Worm (Caenorhabditis elegans) whole organism, late embryonic: ENCODE results near the gene C18A3.11.
A peak's percentile ranks its signal among the peaks of the same experiment; 100 is the strongest.

Source experiments
- C08G9.2 ChIP-seq: sonication (generic microtip); optimal IDR thresholded peaks from 2 replicates; lab custom pipeline; 2016; ENCODE audit warnings: mild to moderate bottlenecking, missing genetic modification characterization, moderate library complexity, missing compliant biosample characterization
- F13H6.1 ChIP-seq: sonication (generic microtip); optimal IDR thresholded peaks from 2 replicates; lab custom pipeline; 2016; ENCODE audit warnings: missing genetic modification characterization, missing compliant biosample characterization
- K02D7.2 ChIP-seq: sonication (generic microtip); optimal IDR thresholded peaks from 2 replicates; lab custom pipeline; 2017; ENCODE audit warnings: mild to moderate bottlenecking, missing genetic modification characterization, missing compliant biosample characterization
- ama-1 ChIP-seq: fragments of 150-350 bp; optimal IDR thresholded peaks from 2 replicates; lab custom pipeline; 2014
- ceh-19 ChIP-seq: fragments of 200-800 bp; sonication (Bioruptor generic); optimal IDR thresholded peaks from 2 replicates; lab custom pipeline; 2018; ENCODE audit warnings: mild to moderate bottlenecking, missing genetic modification characterization, missing compliant biosample characterization
- ceh-2 ChIP-seq: sonication (generic microtip); optimal IDR thresholded peaks from 2 replicates; lab custom pipeline; 2016; ENCODE audit warnings: missing genotype, missing genetic modification characterization, missing compliant biosample characterization
- ceh-22 ChIP-seq: sonication (generic microtip); optimal IDR thresholded peaks from 2 replicates; lab custom pipeline; 2017; ENCODE audit warnings: missing biosample characterization, missing genetic modification characterization
- ceh-24 ChIP-seq: sonication (generic microtip); optimal IDR thresholded peaks from 2 replicates; lab custom pipeline; 2016; ENCODE audit warnings: mild to moderate bottlenecking, missing genetic modification characterization, missing compliant biosample characterization
- ceh-31 ChIP-seq: sonication (generic microtip); optimal IDR thresholded peaks from 2 replicates; lab custom pipeline; 2016; ENCODE audit warnings: missing genetic modification characterization, missing compliant biosample characterization
- ceh-34 ChIP-seq: sonication (generic microtip); optimal IDR thresholded peaks from 2 replicates; lab custom pipeline; 2016; ENCODE audit warnings: mild to moderate bottlenecking, missing genetic modification characterization, missing compliant biosample characterization
- ceh-48 ChIP-seq: sonication (generic microtip); optimal IDR thresholded peaks from 2 replicates; lab custom pipeline; 2016; ENCODE audit warnings: missing genetic modification characterization, inconsistent platforms, missing compliant biosample characterization
- ceh-6 ChIP-seq: fragments of 200-800 bp; sonication (Bioruptor generic); optimal IDR thresholded peaks from 2 replicates; lab custom pipeline; 2018; ENCODE audit warnings: mild to moderate bottlenecking, missing genetic modification characterization, missing compliant biosample characterization
- dve-1 ChIP-seq: sonication (generic microtip); optimal IDR thresholded peaks from 2 replicates; lab custom pipeline; 2017; ENCODE audit warnings: antibody characterized with exemption, mild to moderate bottlenecking, missing genetic modification characterization, missing compliant biosample characterization
- elt-2 ChIP-seq: sonication (generic microtip); optimal IDR thresholded peaks from 2 replicates; lab custom pipeline; 2016; ENCODE audit warnings: missing genetic modification reagents, missing genetic modification characterization, missing compliant biosample characterization
- ets-4 ChIP-seq: sonication (generic microtip); optimal IDR thresholded peaks from 2 replicates; lab custom pipeline; 2016; ENCODE audit warnings: missing genetic modification characterization, missing compliant biosample characterization
- eyg-1 ChIP-seq: sonication (generic microtip); optimal IDR thresholded peaks from 2 replicates; lab custom pipeline; 2016; ENCODE audit warnings: missing genotype, missing genetic modification characterization, missing compliant biosample characterization
- fax-1 ChIP-seq: sonication (generic microtip); optimal IDR thresholded peaks from 2 replicates; lab custom pipeline; 2016; ENCODE audit warnings: missing genotype, missing genetic modification characterization, missing compliant biosample characterization
- gmeb-2 ChIP-seq: sonication (generic microtip); optimal IDR thresholded peaks from 2 replicates; lab custom pipeline; 2016; ENCODE audit warnings: missing genetic modification characterization, inconsistent platforms, missing compliant biosample characterization
- hlh-30 ChIP-seq: sonication (generic microtip); optimal IDR thresholded peaks from 2 replicates; lab custom pipeline; 2017; ENCODE audit warnings: antibody characterized with exemption, missing genetic modification characterization, missing compliant biosample characterization; ENCODE audit not compliant: insufficient read depth
- hlh-6 ChIP-seq: sonication (generic microtip); optimal IDR thresholded peaks from 2 replicates; lab custom pipeline; 2016; ENCODE audit warnings: missing genotype, missing genetic modification characterization, missing compliant biosample characterization
- hlh-8 ChIP-seq: sonication (generic microtip); optimal IDR thresholded peaks from 2 replicates; lab custom pipeline; 2016; ENCODE audit warnings: missing genotype, missing genetic modification characterization, missing compliant biosample characterization
- lin-11 ChIP-seq: fragments of 200-800 bp; sonication (Bioruptor generic); optimal IDR thresholded peaks from 2 replicates; lab custom pipeline; 2018; ENCODE audit warnings: mild to moderate bottlenecking, missing genetic modification characterization, missing compliant biosample characterization
- mec-3 ChIP-seq: sonication (generic microtip); optimal IDR thresholded peaks from 2 replicates; lab custom pipeline; 2016; ENCODE audit warnings: borderline replicate concordance, missing genetic modification characterization, missing compliant biosample characterization
- nfya-1 ChIP-seq: sonication (generic microtip); optimal IDR thresholded peaks from 2 replicates; lab custom pipeline; 2017; ENCODE audit warnings: missing genetic modification characterization, mild to moderate bottlenecking, missing compliant biosample characterization, antibody characterized with exemption, moderate library complexity
- nhr-11 ChIP-seq: fragments of 150-350 bp; optimal IDR thresholded peaks from 2 replicates; lab custom pipeline; 2014; ENCODE audit warnings: missing biosample characterization, missing genetic modification characterization
- npax-4 ChIP-seq: sonication (generic microtip); optimal IDR thresholded peaks from 2 replicates; lab custom pipeline; 2016; ENCODE audit warnings: missing genetic modification characterization, missing compliant biosample characterization
- odd-2 ChIP-seq: sonication (generic microtip); optimal IDR thresholded peaks from 2 replicates; lab custom pipeline; 2017; ENCODE audit warnings: antibody characterized with exemption, mild to moderate bottlenecking, missing genetic modification characterization, missing compliant biosample characterization
- pat-9 ChIP-seq: fragments of 200-800 bp; sonication (Bioruptor generic); optimal IDR thresholded peaks from 2 replicates; lab custom pipeline; 2018; ENCODE audit warnings: mild to moderate bottlenecking, missing genetic modification characterization, moderate library complexity, missing compliant biosample characterization
- pros-1 ChIP-seq: fragments of 150-350 bp; optimal IDR thresholded peaks from 2 replicates; lab custom pipeline; 2014; ENCODE audit warnings: missing biosample characterization, missing genetic modification reagents, missing genetic modification characterization
- ref-2 ChIP-seq: sonication (generic microtip); optimal IDR thresholded peaks from 2 replicates; lab custom pipeline; 2016; ENCODE audit warnings: missing genetic modification characterization, missing compliant biosample characterization
- rnt-1 ChIP-seq: sonication (generic microtip); optimal IDR thresholded peaks from 2 replicates; lab custom pipeline; 2016; ENCODE audit warnings: missing genetic modification characterization, missing compliant biosample characterization
- unc-3 ChIP-seq, 2 experiments: fragments of 200-800 bp in 1 of 2; sonication (Bioruptor generic) in 1 of 2; sonication (generic microtip) in 1 of 2; conservative IDR thresholded peaks in 1 of 2; optimal IDR thresholded peaks in 1 of 2; 2 replicates each; pipeline versions ENCODE4 v1.3.6 to Lab custom; 2016 to 2022; ENCODE audit warnings: missing compliant biosample characterization in 2 of 2, missing genetic modification characterization in 2 of 2, missing genetic modification reagents in 1 of 2
- unc-42 ChIP-seq: sonication (generic microtip); optimal IDR thresholded peaks from 2 replicates; lab custom pipeline; 2016; ENCODE audit warnings: missing genotype, missing genetic modification characterization, missing compliant biosample characterization
- unc-55 ChIP-seq: sonication (generic microtip); optimal IDR thresholded peaks from 2 replicates; lab custom pipeline; 2017; ENCODE audit warnings: missing biosample characterization, missing genetic modification reagents, missing genetic modification characterization
- unc-86 ChIP-seq: sonication (generic microtip); optimal IDR thresholded peaks from 2 replicates; lab custom pipeline; 2016; ENCODE audit warnings: missing genetic modification characterization, missing compliant biosample characterization
- ztf-16 ChIP-seq: sonication (generic microtip); optimal IDR thresholded peaks from 2 replicates; lab custom pipeline; 2017; ENCODE audit warnings: missing genetic modification characterization, missing compliant biosample characterization

The C18A3.11 gene

DNA sequence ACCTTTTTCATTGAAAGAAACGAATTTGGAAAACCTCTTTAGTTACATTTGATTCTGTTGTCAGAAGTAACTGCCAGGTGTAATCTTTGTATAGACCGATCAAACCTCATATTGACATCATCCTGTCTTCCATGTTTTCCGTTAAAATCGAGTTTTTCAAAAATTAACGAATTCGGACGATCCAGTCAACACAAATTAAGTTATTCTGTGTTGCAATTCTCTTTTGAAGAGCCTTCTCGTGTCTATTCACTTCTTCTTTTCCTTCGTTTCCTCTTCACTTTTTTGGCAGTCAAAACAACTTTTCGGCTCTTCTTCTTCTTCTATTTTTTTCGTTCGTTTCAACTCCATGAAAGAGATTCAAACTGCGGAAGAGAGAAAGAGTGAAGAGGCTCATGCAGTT is 22.7 kb upstream of the C18A3.11 start:
- TF ChIP-seq unc-42 (tag; lab: Kevin White, UChicago) (peak; percentile 90), pat-9 (tag; lab: Kevin White, UChicago) (no peak)
- TF ChIP-seq, all 69 proteins: peak for 1

DNA sequence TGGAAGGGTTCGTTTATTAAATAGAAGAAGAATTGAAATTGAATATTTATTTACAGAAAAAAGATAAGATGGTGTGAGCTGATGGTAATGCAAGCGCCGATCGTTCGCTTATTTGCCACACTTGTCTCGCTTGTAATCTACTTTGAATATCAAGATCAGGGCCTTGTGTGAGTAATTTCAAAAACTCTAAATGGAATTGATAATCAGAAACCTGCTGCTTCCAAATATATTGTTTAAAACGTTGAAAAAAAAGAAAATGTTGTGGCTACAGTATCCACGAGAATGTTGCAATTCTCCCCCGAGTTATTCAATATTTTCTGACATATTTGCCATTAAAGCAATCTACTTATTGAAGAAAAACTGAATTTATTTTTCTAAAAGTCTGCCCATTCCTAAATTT is 20.0 kb upstream of the C18A3.11 start:
- no peak for TF ChIP-seq ceh-6
- TF ChIP-seq hlh-30 (tag; lab: Kevin White, UChicago): no peak
- TF ChIP-seq elt-2 (tag; lab: Kevin White, UChicago): no peak
- no peak for TF ChIP-seq nfya-1 (tag; lab: Kevin White, UChicago)
- TF ChIP-seq gmeb-2 (tag; lab: Kevin White, UChicago): no peak
- TF ChIP-seq C08G9.2 (tag; lab: Kevin White, UChicago): no peak
- no peak for TF ChIP-seq eyg-1 (tag; lab: Kevin White, UChicago)
- no peak for TF ChIP-seq npax-4 (tag; lab: Kevin White, UChicago)
- TF ChIP-seq mec-3: no peak
- TF ChIP-seq unc-3 (GFP tag; conservative IDR thresholded peaks at IDR 0.05; lab: Robert Waterston, UW): no peak
- TF ChIP-seq unc-3 (tag; optimal IDR thresholded peaks at IDR 0.05; lab: Kevin White, UChicago): no peak
- no peak for TF ChIP-seq nhr-11
- no peak for TF ChIP-seq ceh-24
- TF ChIP-seq lin-11 (tag; lab: Kevin White, UChicago): no peak
- TF ChIP-seq ets-4 (tag; lab: Kevin White, UChicago): no peak
- no peak for TF ChIP-seq ceh-19 (GFP tag; lab: Kevin White, UChicago)
- TF ChIP-seq dve-1 (tag; lab: Kevin White, UChicago): no peak
- no peak for TF ChIP-seq ama-1 (lab: Kevin White, UChicago)
- TF ChIP-seq pros-1 (tag; lab: Kevin White, UChicago): no peak
- TF ChIP-seq ceh-48: no peak

DNA sequence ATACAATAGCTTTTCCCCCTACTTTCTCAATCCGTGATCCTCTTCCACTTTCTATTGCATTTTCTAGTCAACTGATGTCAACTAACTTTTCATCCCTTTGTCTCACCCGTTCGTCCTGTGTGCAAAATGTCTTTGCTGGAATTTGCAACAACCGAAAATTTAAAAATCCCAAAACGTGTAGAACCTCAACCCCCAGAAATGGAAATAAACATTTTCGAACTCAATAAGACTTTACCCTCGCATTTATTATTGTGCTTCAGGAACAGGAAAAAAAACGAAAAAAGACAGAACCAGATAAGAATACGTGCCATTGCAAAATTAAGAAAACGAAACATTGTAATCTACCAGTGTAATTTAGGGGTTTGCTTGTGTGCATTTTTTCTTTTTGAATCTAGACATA is 18.7 kb upstream of the C18A3.11 start:
- no peak for TF ChIP-seq ztf-16 (tag; lab: Kevin White, UChicago)
- TF ChIP-seq ama-1 (lab: Kevin White, UChicago): peak; percentile 80

ce11 chrII:5714807-5715206 is 16.0 kb upstream of the C18A3.11 start, which contains the start of the genes tiar-1 and lelo-4:
TSS of gene tiar-1 (minus strand) at chrII:5714823.
TSS of gene lelo-4 (plus strand) at chrII:5714924.
- TF ChIP-seq ceh-2 (tag; lab: Kevin White, UChicago) (peak; percentile 2), ref-2 (tag; lab: Kevin White, UChicago) (no peak), gmeb-2 (tag; lab: Kevin White, UChicago) (no peak), ceh-22 (tag; lab: Kevin White, UChicago) (no peak), fax-1 (tag; lab: Kevin White, UChicago) (no peak), odd-2 (tag; lab: Kevin White, UChicago) (no peak), elt-2 (tag; lab: Kevin White, UChicago) (peak; percentile 52), nfya-1 (tag; lab: Kevin White, UChicago) (peak; percentile 50), ceh-31 (tag; lab: Kevin White, UChicago) (peak; percentile 59), hlh-8 (tag; lab: Kevin White, UChicago) (no peak), hlh-6 (no peak), ets-4 (tag; lab: Kevin White, UChicago) (no peak), K02D7.2 (tag; lab: Kevin White, UChicago) (no peak), unc-86 (no peak), ceh-19 (GFP tag; lab: Kevin White, UChicago) (no peak), rnt-1 (tag; lab: Kevin White, UChicago) (no peak), ceh-24 (no peak), unc-55 (GFP tag; lab: Kevin White, UChicago) (peak; percentile 5), F13H6.1 (tag; lab: Kevin White, UChicago) (no peak), ceh-34 (tag; lab: Kevin White, UChicago) (peak; percentile 50)
